Worm (Caenorhabditis elegans) whole organism, midembryonic: ENCODE measurements around the gene C08F11.10.
"Not testable (repeated sequence)": the region's sequence is repeated elsewhere in the genome, so short reads cannot be mapped to it uniquely, and the experiment has no call there.

ENCODE experiments used
- T22C8.4 ChIP-seq: fragments of 200-800 bp; sonication (Bioruptor generic); IDR thresholded peaks from 2 replicates; pipeline ENCODE4 v1.3.6; 2022; ENCODE audit warnings: missing genetic modification characterization, missing compliant biosample characterization
- cog-1 ChIP-seq: sonication (generic microtip); optimal IDR thresholded peaks from 2 replicates; lab custom pipeline; 2016; ENCODE audit warnings: missing genetic modification characterization, missing compliant biosample characterization
- flt-1 ChIP-seq: fragments of 200-800 bp; sonication (Bioruptor generic); IDR thresholded peaks from 2 replicates; pipeline ENCODE4 v1.3.6; 2022; ENCODE audit warnings: missing genetic modification characterization, missing compliant biosample characterization
- klf-2 ChIP-seq: fragments of 200-800 bp; sonication (Bioruptor generic); conservative IDR thresholded peaks from 2 replicates; pipeline ENCODE4 v1.3.6; 2022; ENCODE audit warnings: missing genetic modification reagents, missing genetic modification characterization, missing compliant biosample characterization
- med-1 ChIP-seq: sonication (generic microtip); optimal IDR thresholded peaks from 2 replicates; lab custom pipeline; 2017; ENCODE audit warnings: missing genetic modification characterization, mild to moderate bottlenecking, missing compliant biosample characterization, antibody characterized with exemption, missing genetic modification reagents; ENCODE audit not compliant: insufficient read depth
- ref-1 ChIP-seq: fragments of 200-800 bp; sonication (Bioruptor generic); conservative IDR thresholded peaks from 2 replicates; pipeline ENCODE4 v1.3.6; 2022; ENCODE audit warnings: missing genetic modification reagents, missing genetic modification characterization, missing compliant biosample characterization
- tab-1 ChIP-seq: fragments of 200-800 bp; sonication (Bioruptor generic); IDR thresholded peaks from 2 replicates; pipeline ENCODE4 v1.3.6; 2022; ENCODE audit warnings: missing genetic modification characterization, missing compliant biosample characterization
- ztf-23 ChIP-seq: fragments of 200-800 bp; sonication (Bioruptor generic); IDR thresholded peaks from 2 replicates; pipeline ENCODE4 v1.3.6; 2022; ENCODE audit warnings: missing genetic modification reagents, missing genetic modification characterization, missing compliant biosample characterization
- ztf-29 ChIP-seq: fragments of 200-800 bp; sonication (Bioruptor generic); IDR thresholded peaks from 2 replicates; pipeline ENCODE4 v1.3.6; 2022; ENCODE audit warnings: missing genetic modification reagents, missing genetic modification characterization, missing compliant biosample characterization

C08F11.10 gene

ce11 chrIV:13652023-13652422 is 3.0 kb upstream of the C08F11.10 start, which contains the start of gene Y45F10C.6:
Gene Y45F10C.6 (plus strand): TSS chrIV:13652323.
- not testable (repeated sequence) for TF ChIP-seq tab-1 (GFP tag; lab: Robert Waterston, UW); cog-1 (tag; lab: Kevin White, UChicago); med-1 (GFP tag; lab: Kevin White, UChicago)

- not testable (repeated sequence) for TF ChIP-seq tab-1 (GFP tag; lab: Robert Waterston, UW); med-1 (GFP tag; lab: Kevin White, UChicago); klf-2 (GFP tag; lab: Robert Waterston, UW)
Measured at ce11 chrIV:13651411-13651810, 2.4 kb upstream of the C08F11.10 start, which contains the start of gene C08F11.12. Gene C08F11.12 (minus strand): TSS chrIV:13651511.

- no peak for TF ChIP-seq klf-2 (GFP tag; lab: Robert Waterston, UW)
- TF ChIP-seq ztf-29 (GFP tag; lab: Robert Waterston, UW), result no peak
- no peak for TF ChIP-seq med-1 (GFP tag; lab: Kevin White, UChicago)
- no peak for TF ChIP-seq flt-1 (GFP tag; lab: Robert Waterston, UW)
- TF ChIP-seq cog-1 (tag; lab: Kevin White, UChicago), result no peak
- no peak for TF ChIP-seq tab-1 (GFP tag; lab: Robert Waterston, UW)
- no peak for TF ChIP-seq T22C8.4 (GFP tag; lab: Robert Waterston, UW)
- TF ChIP-seq ztf-23 (GFP tag; lab: Robert Waterston, UW), result no peak
- TF ChIP-seq ref-1 (GFP tag; lab: Robert Waterston, UW), result no peak
Measured at ce11 chrIV:13650238-13650637, 1.2 kb upstream of the C08F11.10 start, which contains the start of gene C08F11.17. Gene C08F11.17 (minus strand): TSS chrIV:13650338.

- TF ChIP-seq tab-1 (GFP tag; lab: Robert Waterston, UW) (no peak), ztf-29 (GFP tag; lab: Robert Waterston, UW) (no peak), ref-1 (GFP tag; lab: Robert Waterston, UW) (no peak), T22C8.4 (GFP tag; lab: Robert Waterston, UW) (no peak), med-1 (GFP tag; lab: Kevin White, UChicago) (no peak), ztf-23 (GFP tag; lab: Robert Waterston, UW) (no peak), flt-1 (GFP tag; lab: Robert Waterston, UW) (no peak), klf-2 (GFP tag; lab: Robert Waterston, UW) (no peak), cog-1 (tag; lab: Kevin White, UChicago) (no peak)
Measured at ce11 chrIV:13647558-13647957, 1.5 kb downstream of the C08F11.10 start, which contains the start of gene ule-4. Gene ule-4 (minus strand): TSS chrIV:13647658.

ce11 chrIV:13645823-13646222 is 3.2 kb downstream of the C08F11.10 start, which contains the start of gene srz-29:
Gene srz-29 (minus strand): TSS chrIV:13645923.
- no peak for TF ChIP-seq flt-1 (GFP tag; lab: Robert Waterston, UW)

- no peak for TF ChIP-seq ztf-23 (GFP tag; lab: Robert Waterston, UW)
- no peak for TF ChIP-seq ref-1 (GFP tag; lab: Robert Waterston, UW)
- TF ChIP-seq T22C8.4 (GFP tag; lab: Robert Waterston, UW), result no peak
- no peak for TF ChIP-seq tab-1 (GFP tag; lab: Robert Waterston, UW)
- no peak for TF ChIP-seq cog-1 (tag; lab: Kevin White, UChicago)
- TF ChIP-seq ztf-29 (GFP tag; lab: Robert Waterston, UW), result no peak
- no peak for TF ChIP-seq klf-2 (GFP tag; lab: Robert Waterston, UW)
- no peak for TF ChIP-seq med-1 (GFP tag; lab: Kevin White, UChicago)
- no peak for TF ChIP-seq flt-1 (GFP tag; lab: Robert Waterston, UW)
Measured at ce11 chrIV:13639027-13639426, 10.0 kb downstream of the C08F11.10 start, which contains the start of gene ugt-22. Gene ugt-22 (plus strand): TSS chrIV:13639260.

ce11 chrIV:13636975-13637374 is 12.1 kb downstream of the C08F11.10 start, which contains the start of gene C08F11.7:
Gene C08F11.7 (plus strand): TSS chrIV:13637275.
- TF ChIP-seq flt-1 (GFP tag; lab: Robert Waterston, UW) (no peak), klf-2 (GFP tag; lab: Robert Waterston, UW) (no peak), ref-1 (GFP tag; lab: Robert Waterston, UW) (no peak), ztf-29 (GFP tag; lab: Robert Waterston, UW) (no peak), T22C8.4 (GFP tag; lab: Robert Waterston, UW) (no peak), tab-1 (GFP tag; lab: Robert Waterston, UW) (no peak), cog-1 (tag; lab: Kevin White, UChicago) (no peak), med-1 (GFP tag; lab: Kevin White, UChicago) (no peak), ztf-23 (GFP tag; lab: Robert Waterston, UW) (no peak)

- TF ChIP-seq klf-2 (GFP tag; lab: Robert Waterston, UW) (no peak), ref-1 (GFP tag; lab: Robert Waterston, UW) (no peak), T22C8.4 (GFP tag; lab: Robert Waterston, UW) (no peak), med-1 (GFP tag; lab: Kevin White, UChicago) (no peak)
Measured at ce11 chrIV:13633165-13633564, 15.9 kb downstream of the C08F11.10 start, which contains the start of gene fbxa-98. Gene fbxa-98 (plus strand): TSS chrIV:13633407.

- TF ChIP-seq med-1 (GFP tag; lab: Kevin White, UChicago) (no peak), cog-1 (tag; lab: Kevin White, UChicago) (no peak), flt-1 (GFP tag; lab: Robert Waterston, UW) (no peak), tab-1 (GFP tag; lab: Robert Waterston, UW) (no peak), T22C8.4 (GFP tag; lab: Robert Waterston, UW) (no peak), klf-2 (GFP tag; lab: Robert Waterston, UW) (no peak), ztf-29 (GFP tag; lab: Robert Waterston, UW) (no peak), ref-1 (GFP tag; lab: Robert Waterston, UW) (no peak), ztf-23 (GFP tag; lab: Robert Waterston, UW) (no peak)
Measured at ce11 chrIV:13632613-13633012, 16.4 kb downstream of the C08F11.10 start.
